Fruit fly (Drosophila melanogaster): ENCODE data around the gene CG18213.

The CG18213 gene

dm6 chr3R:17066077-17066476 lies 26.1 kb upstream of the CG18213 start:
- TF ChIP-seq CG17801 (GFP tag; optimal IDR thresholded peaks at IDR 0.05; ENCODE audit: partially characterized antibody) = no peak

dm6 chr3R:17065018-17065784 lies 25.2 kb upstream of the CG18213 start:
- TF ChIP-seq CG17801 (GFP tag; optimal IDR thresholded peaks at IDR 0.05; ENCODE audit: partially characterized antibody) = peak; percentile 85

- no peak for TF ChIP-seq CG17801 (GFP tag; optimal IDR thresholded peaks at IDR 0.05; ENCODE audit: partially characterized antibody)
Measured at dm6 chr3R:17063763-17064162, 23.8 kb upstream of the CG18213 start.

- TF ChIP-seq CG17801 (GFP tag; optimal IDR thresholded peaks at IDR 0.05; ENCODE audit: partially characterized antibody) = peak; percentile 0
Measured at dm6 chr3R:17062705-17063104, 22.7 kb upstream of the CG18213 start.

- TF ChIP-seq CG17801 (GFP tag; optimal IDR thresholded peaks at IDR 0.05; ENCODE audit: partially characterized antibody) = no peak
Measured at dm6 chr3R:17061736-17062371, 21.9 kb upstream of the CG18213 start.

dm6 chr3R:17060809-17061394 lies 20.9 kb upstream of the CG18213 start:
- no peak for TF ChIP-seq CG17801 (GFP tag; optimal IDR thresholded peaks at IDR 0.05; ENCODE audit: partially characterized antibody)

dm6 chr3R:17060244-17060664 lies 20.3 kb upstream of the CG18213 start:
- TF ChIP-seq CG17801 (GFP tag; optimal IDR thresholded peaks at IDR 0.05; ENCODE audit: partially characterized antibody) = no peak

dm6 chr3R:17059811-17060169 lies 19.8 kb upstream of the CG18213 start:
- no peak for TF ChIP-seq CG17801 (GFP tag; optimal IDR thresholded peaks at IDR 0.05; ENCODE audit: partially characterized antibody)

dm6 chr3R:17059100-17059810 lies 19.3 kb upstream of the CG18213 start:
- no peak for TF ChIP-seq CG17801 (GFP tag; optimal IDR thresholded peaks at IDR 0.05; ENCODE audit: partially characterized antibody)

- no peak for TF ChIP-seq CG17801 (GFP tag; optimal IDR thresholded peaks at IDR 0.05; ENCODE audit: partially characterized antibody)
Measured at dm6 chr3R:17056905-17057251, 16.9 kb upstream of the CG18213 start.

- TF ChIP-seq CG17801 (GFP tag; optimal IDR thresholded peaks at IDR 0.05; ENCODE audit: partially characterized antibody) = peak; percentile 32
Measured at dm6 chr3R:17056183-17056904, 16.3 kb upstream of the CG18213 start.

- no peak for TF ChIP-seq CG17801 (GFP tag; optimal IDR thresholded peaks at IDR 0.05; ENCODE audit: partially characterized antibody)
Measured at dm6 chr3R:17054528-17054927, 14.5 kb upstream of the CG18213 start.

- TF ChIP-seq CG17801 (GFP tag; optimal IDR thresholded peaks at IDR 0.05; ENCODE audit: partially characterized antibody) = peak; percentile 23
Measured at dm6 chr3R:17053415-17054177, 13.6 kb upstream of the CG18213 start, which contains the start of gene Dad. TSS of gene Dad (plus strand) at chr3R:17054007.

- no peak for TF ChIP-seq CG17801 (GFP tag; optimal IDR thresholded peaks at IDR 0.05; ENCODE audit: partially characterized antibody)
Measured at dm6 chr3R:17052465-17053149, 12.6 kb upstream of the CG18213 start.
